Worm (Caenorhabditis elegans) whole organism, L1 larva: ENCODE results near the gene srx-5.

Source experiments
- lsy-2 ChIP-seq, 2 experiments: fragments of 150-350 bp; optimal IDR thresholded peaks; 2 replicates each; lab custom pipeline; 2014; ENCODE audit warnings: missing biosample characterization in 2 of 2, missing genetic modification characterization in 2 of 2
- snu-23 ChIP-seq: sonication (generic microtip); optimal IDR thresholded peaks from 2 replicates; lab custom pipeline; 2016; ENCODE audit warnings: missing genetic modification characterization, missing compliant biosample characterization

DNA sequence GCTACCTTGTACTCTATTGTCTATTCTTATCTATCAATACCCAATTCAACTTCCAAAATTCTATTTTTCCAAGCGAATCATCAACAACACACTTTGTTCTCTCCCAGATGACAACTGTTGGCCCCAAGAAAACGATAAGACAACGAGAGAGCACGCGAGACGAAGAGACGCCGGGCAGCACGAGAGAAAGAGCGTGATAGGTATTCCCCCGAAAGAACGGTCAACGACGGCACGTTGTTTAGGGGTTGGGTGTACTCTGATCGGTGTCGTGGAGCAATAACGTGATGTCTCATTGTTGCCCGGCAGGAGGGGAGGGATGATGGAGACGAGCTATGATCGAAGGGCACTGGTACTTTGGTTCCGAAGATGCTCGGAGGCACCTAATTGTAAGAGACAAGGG, 31.5 kb downstream of the srx-5 start:
- peak; percentile 77 to 83 for TF ChIP-seq lsy-2 (tag; optimal IDR thresholded peaks at IDR 0.05; lab: Kevin White, UChicago)
- peak; percentile 96 for TF ChIP-seq snu-23 (GFP tag; lab: Kevin White, UChicago)
